Worm (Caenorhabditis elegans) whole organism, L1 larva: ENCODE data around the gene K04C2.8.

Experiments used
- C16A3.4 ChIP-seq: fragments of 150-350 bp; optimal IDR thresholded peaks from 2 replicates; lab custom pipeline; 2014; ENCODE audit warnings: missing biosample characterization, missing genetic modification characterization
- C34B4.2 ChIP-seq: sonication (generic microtip); optimal IDR thresholded peaks from 2 replicates; lab custom pipeline; 2017; ENCODE audit warnings: mild to moderate bottlenecking, missing genetic modification characterization, missing compliant biosample characterization
- Y116A8C.19 ChIP-seq: sonication (generic microtip); optimal IDR thresholded peaks from 2 replicates; lab custom pipeline; 2016; ENCODE audit warnings: missing compliant biosample characterization, missing genetic modification characterization, borderline replicate concordance
- aha-1 ChIP-seq: fragments of 150-350 bp; optimal IDR thresholded peaks from 2 replicates; lab custom pipeline; 2014; ENCODE audit warnings: missing biosample characterization, missing genetic modification characterization
- aly-2 ChIP-seq: fragments of 150-350 bp; optimal IDR thresholded peaks from 2 replicates; lab custom pipeline; 2014; ENCODE audit warnings: missing biosample characterization, missing genetic modification characterization
- blmp-1 ChIP-seq: fragments of 150-350 bp; optimal IDR thresholded peaks from 2 replicates; lab custom pipeline; 2014; ENCODE audit warnings: missing biosample characterization, missing genetic modification characterization
- ceh-82 ChIP-seq, 3 experiments: fragments of 150-350 bp in 1 of 3; sonication (generic microtip) in 2 of 3; optimal IDR thresholded peaks; 2 replicates each; lab custom pipeline; 2014 to 2017; ENCODE audit warnings: missing biosample characterization in 3 of 3, missing genetic modification characterization in 3 of 3
- dpl-1 ChIP-seq, 3 experiments: fragments of 150-350 bp in 2 of 3; sonication (generic microtip) in 1 of 3; optimal IDR thresholded peaks; 2 replicates each; lab custom pipeline; 2014 to 2017; ENCODE audit warnings: missing biosample characterization in 3 of 3, missing genetic modification characterization in 3 of 3, missing genetic modification reagents in 3 of 3
- efl-1 ChIP-seq, 4 experiments: fragments of 150-350 bp; optimal IDR thresholded peaks in 3 of 4; peaks in 1 of 4; 1 replicate in 1 of 4; 2 replicates in 3 of 4; lab custom pipeline; 2014; ENCODE audit warnings: missing biosample characterization in 2 of 4, missing genetic modification characterization in 2 of 4, missing genetic modification reagents in 2 of 4
- egl-27 ChIP-seq, 2 experiments: fragments of 150-350 bp in 1 of 2; sonication (generic microtip); optimal IDR thresholded peaks; 3 replicates each; lab custom pipeline; 2017 to 2018; ENCODE audit warnings: missing biosample characterization in 2 of 2, missing genetic modification characterization in 2 of 2, missing genetic modification reagents in 2 of 2
- elt-2 ChIP-seq: sonication (generic microtip); optimal IDR thresholded peaks from 2 replicates; lab custom pipeline; 2016; ENCODE audit warnings: missing genetic modification characterization, mild to moderate bottlenecking, inconsistent platforms, missing compliant biosample characterization, missing genetic modification reagents
- elt-3 ChIP-seq, 6 experiments: fragments of 150-350 bp in 1 of 6; sonication (generic microtip); optimal IDR thresholded peaks; 2 replicates each; lab custom pipeline; 2017 to 2018; ENCODE audit warnings: missing biosample characterization in 6 of 6, missing genetic modification characterization in 6 of 6, inconsistent platforms in 1 of 6
- ets-5 ChIP-seq: fragments of 200-800 bp; sonication (Bioruptor generic); IDR thresholded peaks from 2 replicates; pipeline ENCODE4 v1.3.6; 2022; ENCODE audit warnings: missing genetic modification characterization, missing compliant biosample characterization
- fkh-4 ChIP-seq: sonication (generic microtip); optimal IDR thresholded peaks from 2 replicates; lab custom pipeline; 2016; ENCODE audit warnings: missing compliant biosample characterization, missing genetic modification characterization, borderline replicate concordance
- jun-1 ChIP-seq: fragments of 150-350 bp; optimal IDR thresholded peaks from 2 replicates; lab custom pipeline; 2014; ENCODE audit warnings: missing biosample characterization, missing genetic modification reagents, missing genetic modification characterization
- lin-13 ChIP-seq: fragments of 150-350 bp; optimal IDR thresholded peaks from 2 replicates; lab custom pipeline; 2014; ENCODE audit warnings: missing biosample characterization, missing genetic modification reagents, missing genetic modification characterization
- lin-14 ChIP-seq: fragments of 200-800 bp; sonication (Bioruptor generic); optimal IDR thresholded peaks from 2 replicates; lab custom pipeline; 2018; ENCODE audit warnings: mild to moderate bottlenecking, missing genetic modification characterization, moderate library complexity, missing compliant biosample characterization
- lin-35 ChIP-seq, 2 experiments: fragments of 150-350 bp; optimal IDR thresholded peaks; 2 replicates each; lab custom pipeline; 2014; ENCODE audit warnings: missing biosample characterization in 2 of 2, missing genetic modification characterization in 2 of 2, missing genetic modification reagents in 2 of 2
- lir-3 ChIP-seq: sonication (generic microtip); optimal IDR thresholded peaks from 2 replicates; lab custom pipeline; 2016; ENCODE audit warnings: mild to moderate bottlenecking, missing genetic modification characterization, moderate library complexity, missing compliant biosample characterization; ENCODE audit not compliant: poor library complexity
- lsy-2 ChIP-seq, 2 experiments: fragments of 150-350 bp; optimal IDR thresholded peaks; 2 replicates each; lab custom pipeline; 2014; ENCODE audit warnings: missing biosample characterization in 2 of 2, missing genetic modification characterization in 2 of 2
- mdl-1 ChIP-seq, 2 experiments: fragments of 150-350 bp; optimal IDR thresholded peaks; 2 replicates each; lab custom pipeline; 2014 to 2017; ENCODE audit warnings: missing biosample characterization in 2 of 2, missing genetic modification characterization in 2 of 2, inconsistent platforms in 1 of 2
- mep-1 ChIP-seq: fragments of 150-350 bp; optimal IDR thresholded peaks from 2 replicates; lab custom pipeline; 2014; ENCODE audit warnings: missing biosample characterization, missing genetic modification characterization
- nhr-12 ChIP-seq: sonication (generic microtip); optimal IDR thresholded peaks from 2 replicates; lab custom pipeline; 2017; ENCODE audit warnings: missing biosample characterization, missing genetic modification characterization
- nhr-19 ChIP-seq: fragments of 200-800 bp; sonication (Bioruptor generic); conservative IDR thresholded peaks from 2 replicates; pipeline ENCODE4 v1.3.6; 2022; ENCODE audit warnings: missing genetic modification characterization, missing compliant biosample characterization
- nhr-20 ChIP-seq: sonication (generic microtip); optimal IDR thresholded peaks from 2 replicates; lab custom pipeline; 2016; ENCODE audit warnings: mild to moderate bottlenecking, missing genetic modification characterization, missing compliant biosample characterization
- nhr-28 ChIP-seq: fragments of 150-350 bp; optimal IDR thresholded peaks from 2 replicates; lab custom pipeline; 2014; ENCODE audit warnings: missing biosample characterization, missing genetic modification characterization
- nhr-47 ChIP-seq: sonication (generic microtip); optimal IDR thresholded peaks from 2 replicates; lab custom pipeline; 2016; ENCODE audit warnings: mild to moderate bottlenecking, missing genetic modification characterization, moderate library complexity, missing compliant biosample characterization
- nhr-71 ChIP-seq: sonication (generic microtip); optimal IDR thresholded peaks from 2 replicates; lab custom pipeline; 2016; ENCODE audit warnings: mild to moderate bottlenecking, missing genetic modification characterization, moderate library complexity, missing compliant biosample characterization
- nhr-76 ChIP-seq: sonication (generic microtip); optimal IDR thresholded peaks from 2 replicates; lab custom pipeline; 2017; ENCODE audit warnings: missing biosample characterization, missing genetic modification characterization
- nhr-77 ChIP-seq: fragments of 150-350 bp; optimal IDR thresholded peaks from 2 replicates; lab custom pipeline; 2014; ENCODE audit warnings: missing biosample characterization, missing genetic modification characterization
- nhr-84 ChIP-seq: sonication (generic microtip); optimal IDR thresholded peaks from 2 replicates; lab custom pipeline; 2017; ENCODE audit warnings: missing biosample characterization, missing genetic modification characterization
- nhr-85 ChIP-seq: sonication (generic microtip); peaks from one replicate; lab custom pipeline; 2016; ENCODE audit warnings: missing genetic modification characterization, inconsistent platforms, missing compliant biosample characterization
- nhr-90 ChIP-seq: sonication (generic microtip); optimal IDR thresholded peaks from 2 replicates; lab custom pipeline; 2016; ENCODE audit warnings: mild to moderate bottlenecking, missing genetic modification characterization, missing compliant biosample characterization; ENCODE audit not compliant: poor library complexity
- pqm-1 ChIP-seq: sonication (generic microtip); optimal IDR thresholded peaks from 3 replicates; lab custom pipeline; 2017; ENCODE audit warnings: missing biosample characterization, missing genetic modification characterization
- rnt-1 ChIP-seq: sonication (generic microtip); optimal IDR thresholded peaks from 2 replicates; lab custom pipeline; 2016; ENCODE audit warnings: mild to moderate bottlenecking, missing genetic modification characterization, moderate library complexity, missing compliant biosample characterization
- snu-23 ChIP-seq: sonication (generic microtip); optimal IDR thresholded peaks from 2 replicates; lab custom pipeline; 2016; ENCODE audit warnings: missing genetic modification characterization, missing compliant biosample characterization
- sox-4 ChIP-seq: sonication (generic microtip); optimal IDR thresholded peaks from 2 replicates; lab custom pipeline; 2016; ENCODE audit warnings: missing genetic modification characterization, missing compliant biosample characterization
- swsn-7 ChIP-seq: sonication (generic microtip); optimal IDR thresholded peaks from 2 replicates; lab custom pipeline; 2016; ENCODE audit warnings: missing genetic modification characterization, missing compliant biosample characterization
- tbx-2 ChIP-seq: sonication (generic microtip); optimal IDR thresholded peaks from 2 replicates; lab custom pipeline; 2016; ENCODE audit warnings: missing genetic modification characterization, missing compliant biosample characterization
- tlp-1 ChIP-seq: fragments of 150-350 bp; optimal IDR thresholded peaks from 2 replicates; lab custom pipeline; 2014; ENCODE audit warnings: missing biosample characterization, missing genetic modification characterization
- unc-130 ChIP-seq: fragments of 150-350 bp; optimal IDR thresholded peaks from 2 replicates; lab custom pipeline; 2017; ENCODE audit warnings: missing biosample characterization, missing genetic modification characterization, inconsistent platforms
- unc-62 ChIP-seq: fragments of 150-350 bp; optimal IDR thresholded peaks from 2 replicates; lab custom pipeline; 2014; ENCODE audit warnings: missing biosample characterization, missing genetic modification reagents, missing genetic modification characterization
- unc-86 ChIP-seq: sonication (generic microtip); optimal IDR thresholded peaks from 2 replicates; lab custom pipeline; 2016; ENCODE audit warnings: missing genetic modification characterization, missing compliant biosample characterization
- vab-15 ChIP-seq: sonication (generic microtip); optimal IDR thresholded peaks from 2 replicates; lab custom pipeline; 2017; ENCODE audit warnings: missing genotype, mild to moderate bottlenecking, missing genetic modification characterization, missing compliant biosample characterization
- xbp-1 ChIP-seq: sonication (generic microtip); optimal IDR thresholded peaks from 2 replicates; lab custom pipeline; 2016; ENCODE audit warnings: missing genetic modification characterization, missing compliant biosample characterization
- ztf-4 ChIP-seq: fragments of 150-350 bp; optimal IDR thresholded peaks from 2 replicates; lab custom pipeline; 2014; ENCODE audit warnings: missing biosample characterization, missing genetic modification characterization

K04C2.8 gene

DNA sequence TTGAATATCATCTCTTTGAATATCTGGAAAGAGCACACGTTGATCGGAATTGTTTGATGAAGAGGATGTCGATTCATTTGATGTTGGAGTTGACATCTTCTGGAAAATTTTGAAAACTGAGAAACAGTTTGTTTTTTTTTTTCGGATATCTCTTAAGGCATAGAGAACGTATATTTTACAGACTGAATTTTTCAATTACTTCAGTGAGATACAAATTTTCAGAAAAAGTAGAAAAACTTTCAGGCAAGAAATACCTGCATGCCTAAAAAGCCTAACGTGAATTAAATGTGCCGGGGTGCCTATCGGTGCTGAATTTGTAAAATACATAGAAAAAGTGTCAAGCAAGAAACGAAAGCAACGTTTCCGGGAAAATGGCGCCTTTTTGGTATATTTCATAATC lies 13.4 kb upstream of the K04C2.8 start, which contains the start of gene zak-1:
Gene zak-1 (minus strand): TSS at position 101 of the 400 bp plus-strand sequence.
- TF ChIP-seq lsy-2 (tag; optimal IDR thresholded peaks at IDR 0.05; lab: Kevin White, UChicago) (no peak), C34B4.2 (tag; lab: Kevin White, UChicago) (no peak), nhr-12 (tag; lab: Kevin White, UChicago) (no peak), nhr-28 (tag; lab: Kevin White, UChicago) (no peak), jun-1 (no peak), egl-27 (tag; optimal IDR thresholded peaks at IDR 0.05; lab: Kevin White, UChicago) (no peak), lin-13 (GFP tag; lab: Kevin White, UChicago) (no peak), nhr-77 (no peak), aha-1 (tag; lab: Kevin White, UChicago) (no peak), swsn-7 (tag; lab: Kevin White, UChicago) (no peak), fkh-4 (tag; lab: Kevin White, UChicago) (no peak), ceh-82 (tag; optimal IDR thresholded peaks at IDR 0.05; lab: Kevin White, UChicago) (no peak), nhr-84 (no peak), unc-86 (no peak), unc-62 (GFP tag; lab: Kevin White, UChicago) (no peak), ztf-4 (tag; lab: Kevin White, UChicago) (no peak), vab-15 (tag; lab: Kevin White, UChicago) (no peak), sox-4 (tag; lab: Kevin White, UChicago) (no peak), ets-5 (GFP tag; lab: Robert Waterston, UW) (no peak)
- TF ChIP-seq, all 84 proteins: peak for 0

DNA sequence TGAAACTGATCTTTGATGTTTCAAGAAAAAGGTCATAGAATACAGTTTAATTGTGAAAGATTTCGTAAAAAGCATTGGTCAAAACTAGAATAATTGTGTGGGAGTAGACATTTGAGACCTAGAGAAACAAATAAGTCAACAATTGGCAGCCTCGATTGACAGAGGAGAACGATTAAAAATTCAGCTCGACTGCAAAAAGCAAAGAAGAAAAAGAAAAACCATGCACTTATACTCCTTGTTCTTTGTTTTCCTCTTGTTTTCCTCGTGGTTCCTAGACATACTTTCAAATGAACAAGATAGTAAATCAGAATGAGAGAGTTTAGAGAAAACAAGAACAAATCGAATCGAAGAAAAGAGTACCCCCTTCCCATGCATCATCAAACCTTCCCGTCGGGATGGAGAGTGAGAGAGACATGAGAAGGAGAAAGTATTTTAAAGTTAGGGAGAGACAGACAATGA lies 12.7 kb upstream of the K04C2.8 start:
- TF ChIP-seq snu-23: peak; percentile 78
- peak; percentile 34 for TF ChIP-seq nhr-90 (tag; lab: Kevin White, UChicago)
- peak; percentile 37 for TF ChIP-seq unc-130
- no peak for TF ChIP-seq pqm-1
- TF ChIP-seq ceh-82 (tag; optimal IDR thresholded peaks at IDR 0.05; lab: Kevin White, UChicago): peak in 1 of 3 experiments; percentile 9
- peak; percentile 69 for TF ChIP-seq nhr-20 (tag; lab: Kevin White, UChicago)
- peak; percentile 76 for TF ChIP-seq mep-1
- TF ChIP-seq nhr-71 (tag; lab: Kevin White, UChicago): peak; percentile 70
- TF ChIP-seq C16A3.4 (tag; lab: Kevin White, UChicago): peak; percentile 42
- TF ChIP-seq xbp-1 (tag; lab: Kevin White, UChicago): peak; percentile 29
- TF ChIP-seq nhr-47 (tag; lab: Kevin White, UChicago): peak; percentile 5
- peak; percentile 33 to 72 for TF ChIP-seq lsy-2 (tag; optimal IDR thresholded peaks at IDR 0.05; lab: Kevin White, UChicago)
- peak; percentile 39 for TF ChIP-seq rnt-1 (tag; lab: Kevin White, UChicago)
- TF ChIP-seq dpl-1 (GFP tag; optimal IDR thresholded peaks at IDR 0.05; lab: Kevin White, UChicago): peak; percentile 36 to 45 (median 40)
- TF ChIP-seq efl-1 (optimal IDR thresholded peaks at IDR 0.05; lab: Kevin White, UChicago): peak; percentile 22 to 49
- peak in 1 of 2 experiments; percentile 22 for TF ChIP-seq efl-1 (GFP tag; optimal IDR thresholded peaks at IDR 0.05 in 1 of 2; lab: Kevin White, UChicago)
- peak; percentile 80 for TF ChIP-seq nhr-85 (tag; lab: Kevin White, UChicago)
- peak; percentile 11 for TF ChIP-seq lir-3 (tag; lab: Kevin White, UChicago)
- TF ChIP-seq lin-14 (GFP tag; lab: Kevin White, UChicago): peak; percentile 83
- TF ChIP-seq lin-13 (GFP tag; lab: Kevin White, UChicago): no peak
- no peak for TF ChIP-seq ztf-4 (tag; lab: Kevin White, UChicago)
- TF ChIP-seq aly-2 (tag; lab: Kevin White, UChicago): no peak
- TF ChIP-seq mdl-1 (tag; optimal IDR thresholded peaks at IDR 0.05; lab: Kevin White, UChicago): peak in 1 of 2 experiments; percentile 56
- TF ChIP-seq lin-35 (GFP tag; optimal IDR thresholded peaks at IDR 0.05; lab: Kevin White, UChicago): peak; percentile 33 to 70
- TF ChIP-seq tlp-1 (tag; lab: Kevin White, UChicago): no peak
- peak; percentile 42 for TF ChIP-seq nhr-19 (GFP tag; lab: Robert Waterston, UW)
- TF ChIP-seq elt-3 (tag; optimal IDR thresholded peaks at IDR 0.05; lab: Kevin White, UChicago): peak in 2 of 6 experiments; percentile 1 to 51
- TF ChIP-seq tbx-2 (tag; lab: Kevin White, UChicago): peak; percentile 40
- TF ChIP-seq Y116A8C.19 (tag; lab: Kevin White, UChicago): no peak
- TF ChIP-seq blmp-1 (tag; lab: Kevin White, UChicago): peak; percentile 92
- TF ChIP-seq elt-2 (tag; lab: Kevin White, UChicago): peak; percentile 67
- no peak for TF ChIP-seq nhr-76 (tag; lab: Kevin White, UChicago)
